Fruit fly (Drosophila melanogaster) whole organism, embryonic: Measurements from ENCODE around the gene Sptr.

Experiments used
- CG10267 ChIP-seq: fragments of 200-800 bp; sonication (Bioruptor generic); optimal IDR thresholded peaks from 2 replicates; lab custom pipeline; 2018; ENCODE audit warnings: missing biosample characterization, mild to moderate bottlenecking, missing genetic modification characterization, moderate library complexity
- CG10462 ChIP-seq: fragments of 200-800 bp; sonication (Bioruptor generic); optimal IDR thresholded peaks from 2 replicates; lab custom pipeline; 2016; ENCODE audit warnings: missing biosample characterization, missing genetic modification characterization
- CG10543 ChIP-seq: fragments of 200-800 bp; sonication (Bioruptor generic); optimal IDR thresholded peaks from 3 replicates; lab custom pipeline; 2017; ENCODE audit warnings: missing biosample characterization, mild to moderate bottlenecking, missing genetic modification characterization, moderate library complexity
- CG12299 ChIP-seq: fragments of 200-800 bp; sonication (Bioruptor generic); optimal IDR thresholded peaks from 2 replicates; lab custom pipeline; 2018; ENCODE audit warnings: missing biosample characterization, mild to moderate bottlenecking, missing genetic modification characterization
- CG15073 ChIP-seq: fragments of 200-800 bp; sonication (Bioruptor generic); optimal IDR thresholded peaks from 2 replicates; lab custom pipeline; 2016; ENCODE audit warnings: missing biosample characterization, missing genetic modification characterization
- CG15269 ChIP-seq: fragments of 200-800 bp; sonication (Bioruptor generic); optimal IDR thresholded peaks from 2 replicates; lab custom pipeline; 2018; ENCODE audit warnings: missing biosample characterization, mild to moderate bottlenecking, missing genetic modification characterization, moderate library complexity
- CG18619 ChIP-seq: fragments of 200-800 bp; sonication (Bioruptor generic); optimal IDR thresholded peaks from 3 replicates; lab custom pipeline; 2017; ENCODE audit warnings: missing biosample characterization, mild to moderate bottlenecking, missing genetic modification characterization
- CG2120 ChIP-seq: fragments of 200-800 bp; sonication (Bioruptor generic); optimal IDR thresholded peaks from 3 replicates; lab custom pipeline; 2016; ENCODE audit warnings: missing biosample characterization, missing genetic modification characterization
- CG2875 ChIP-seq: fragments of 200-800 bp; sonication (Bioruptor generic); optimal IDR thresholded peaks from 2 replicates; lab custom pipeline; 2017; ENCODE audit warnings: missing biosample characterization, mild to moderate bottlenecking, missing genetic modification characterization, missing genetic modification reagents
- CG34224 ChIP-seq: fragments of 200-800 bp; sonication (Bioruptor generic); IDR thresholded peaks from 3 replicates; pipeline ENCODE4 v1.3.6; 2022; ENCODE audit warnings: missing biosample characterization, missing genetic modification characterization; ENCODE audit not compliant: partially characterized antibody
- CG6272 ChIP-seq: fragments of 200-800 bp; sonication (Bioruptor generic); IDR thresholded peaks from 2 replicates; pipeline ENCODE4 v1.3.6; 2022; ENCODE audit warnings: missing biosample characterization, missing genetic modification characterization
- CG7271 ChIP-seq: fragments of 200-800 bp; sonication (Bioruptor generic); optimal IDR thresholded peaks from 2 replicates; lab custom pipeline; 2018; ENCODE audit warnings: missing biosample characterization, mild to moderate bottlenecking, missing genetic modification characterization, moderate library complexity
- CG7839 ChIP-seq: fragments of 200-800 bp; sonication (Bioruptor generic); optimal IDR thresholded peaks from 3 replicates; lab custom pipeline; 2018; ENCODE audit warnings: missing biosample characterization, mild to moderate bottlenecking, missing genetic modification characterization, moderate library complexity
- CG9437 ChIP-seq: fragments of 200-800 bp; sonication (Bioruptor generic); optimal IDR thresholded peaks from 2 replicates; lab custom pipeline; 2018; ENCODE audit warnings: missing biosample characterization, mild to moderate bottlenecking, missing genetic modification characterization
- CTCF ChIP-seq: fragments of 200-800 bp; sonication (Bioruptor generic); optimal IDR thresholded peaks from 2 replicates; lab custom pipeline; 2017; ENCODE audit warnings: missing biosample characterization, mild to moderate bottlenecking, missing genetic modification characterization, moderate library complexity
- CoRest ChIP-seq: fragments of 200-800 bp; sonication (Bioruptor generic); optimal IDR thresholded peaks from 3 replicates; lab custom pipeline; 2018; ENCODE audit warnings: missing biosample characterization, mild to moderate bottlenecking, missing genetic modification characterization, moderate library complexity
- CrebB ChIP-seq: fragments of 200-800 bp; sonication (Bioruptor generic); optimal IDR thresholded peaks from 3 replicates; lab custom pipeline; 2018; ENCODE audit warnings: missing biosample characterization, mild to moderate bottlenecking, missing genetic modification characterization
- D19A ChIP-seq: fragments of 200-800 bp; optimal IDR thresholded peaks from 3 replicates; lab custom pipeline; 2019; ENCODE audit warnings: missing biosample characterization, mild to moderate bottlenecking, missing genetic modification characterization, moderate library complexity
- Dad ChIP-seq: fragments of 200-800 bp; sonication (Bioruptor generic); optimal IDR thresholded peaks from 3 replicates; lab custom pipeline; 2016; ENCODE audit warnings: missing biosample characterization, missing genetic modification characterization
- Dip2 ChIP-seq: fragments of 200-800 bp; sonication (Bioruptor generic); IDR thresholded peaks from 2 replicates; pipeline ENCODE4 v1.3.6; 2022; ENCODE audit warnings: missing biosample characterization, missing genetic modification characterization
- Fer3 ChIP-seq: fragments of 200-800 bp; sonication (Bioruptor generic); optimal IDR thresholded peaks from 2 replicates; lab custom pipeline; 2018; ENCODE audit warnings: missing biosample characterization, mild to moderate bottlenecking, missing genetic modification characterization, moderate library complexity
- Gsc ChIP-seq: fragments of 200-800 bp; sonication (Bioruptor generic); IDR thresholded peaks from 2 replicates; pipeline ENCODE4 v1.3.6; 2022; ENCODE audit warnings: missing biosample characterization, missing genetic modification characterization
- H15 ChIP-seq: fragments of 200-800 bp; sonication (Bioruptor generic); IDR thresholded peaks from 3 replicates; pipeline ENCODE4 v1.3.6; 2022; ENCODE audit warnings: missing biosample characterization, missing genetic modification characterization
- HmgZ ChIP-seq: fragments of 200-800 bp; sonication (Bioruptor generic); optimal IDR thresholded peaks from 2 replicates; lab custom pipeline; 2018; ENCODE audit warnings: missing biosample characterization, mild to moderate bottlenecking, missing genetic modification characterization
- Hmx ChIP-seq: fragments of 200-800 bp; sonication (Bioruptor generic); optimal IDR thresholded peaks from 2 replicates; lab custom pipeline; 2016; ENCODE audit warnings: missing biosample characterization, missing genetic modification characterization
- MBD-R2 ChIP-seq: fragments of 200-800 bp; sonication (Bioruptor generic); IDR thresholded peaks from 2 replicates; pipeline ENCODE4 v1.3.6; 2022; ENCODE audit warnings: missing biosample characterization, missing genetic modification characterization
- Mad ChIP-seq: fragments of 200-800 bp; sonication (Bioruptor generic); optimal IDR thresholded peaks from 2 replicates; lab custom pipeline; 2016; ENCODE audit warnings: missing biosample characterization, missing genetic modification characterization
- Max ChIP-seq: fragments of 200-800 bp; sonication (Bioruptor generic); optimal IDR thresholded peaks from 2 replicates; lab custom pipeline; 2016; ENCODE audit warnings: missing biosample characterization, mild to moderate bottlenecking, missing genetic modification characterization
- NC2β ChIP-seq: fragments of 200-800 bp; sonication (Bioruptor generic); optimal IDR thresholded peaks from 2 replicates; lab custom pipeline; 2016; ENCODE audit warnings: missing biosample characterization, missing genetic modification characterization
- Neu2 ChIP-seq: fragments of 200-800 bp; sonication (Bioruptor generic); optimal IDR thresholded peaks from 3 replicates; lab custom pipeline; 2016; ENCODE audit warnings: missing biosample characterization, missing genetic modification characterization, borderline replicate concordance
- NfI ChIP-seq: fragments of 200-800 bp; sonication (Bioruptor generic); optimal IDR thresholded peaks from 3 replicates; lab custom pipeline; 2018; ENCODE audit warnings: missing biosample characterization, mild to moderate bottlenecking, missing genetic modification characterization, moderate library complexity
- Optix ChIP-seq: fragments of 200-800 bp; sonication (Bioruptor generic); IDR thresholded peaks from 3 replicates; pipeline ENCODE4 v1.3.6; 2022; ENCODE audit warnings: missing biosample characterization, missing genetic modification characterization
- PHDP ChIP-seq: fragments of 200-800 bp; sonication (Bioruptor generic); optimal IDR thresholded peaks from 3 replicates; lab custom pipeline; 2018; ENCODE audit warnings: missing biosample characterization, mild to moderate bottlenecking, missing genetic modification characterization, moderate library complexity
- Vsx1 ChIP-seq: fragments of 200-800 bp; sonication (Bioruptor generic); optimal IDR thresholded peaks from 2 replicates; lab custom pipeline; 2017; ENCODE audit warnings: missing biosample characterization, mild to moderate bottlenecking, missing genetic modification characterization, missing genetic modification reagents
- abd-A ChIP-seq: fragments of 200-800 bp; sonication (Bioruptor generic); optimal IDR thresholded peaks from 3 replicates; lab custom pipeline; 2019; ENCODE audit warnings: missing biosample characterization, mild to moderate bottlenecking, missing genetic modification characterization, moderate library complexity
- bbx ChIP-seq: fragments of 200-800 bp; sonication (Bioruptor generic); IDR thresholded peaks from 2 replicates; pipeline ENCODE4 v1.3.6; 2022; ENCODE audit warnings: missing biosample characterization, missing genetic modification characterization; ENCODE audit not compliant: partially characterized antibody
- chm ChIP-seq: fragments of 200-800 bp; sonication (Bioruptor generic); IDR thresholded peaks from 2 replicates; pipeline ENCODE4 v1.3.6; 2022; ENCODE audit warnings: missing biosample characterization, missing genetic modification characterization
- ci ChIP-seq: fragments of 200-800 bp; sonication (Bioruptor generic); IDR thresholded peaks from 3 replicates; pipeline ENCODE4 v1.3.6; 2022; ENCODE audit warnings: missing biosample characterization, missing genetic modification characterization
- dati ChIP-seq: fragments of 200-800 bp; sonication (Bioruptor generic); IDR thresholded peaks from 2 replicates; pipeline ENCODE4 v1.3.6; 2022; ENCODE audit warnings: missing biosample characterization, missing genetic modification characterization
- gce ChIP-seq: fragments of 200-800 bp; sonication (Bioruptor generic); IDR thresholded peaks from 3 replicates; pipeline ENCODE4 v1.3.6; 2022; ENCODE audit warnings: missing biosample characterization, missing genetic modification characterization
- gem ChIP-seq: fragments of 200-800 bp; sonication (Bioruptor generic); optimal IDR thresholded peaks from 2 replicates; lab custom pipeline; 2019; ENCODE audit warnings: missing biosample characterization, mild to moderate bottlenecking, missing genetic modification characterization, moderate library complexity
- hbn ChIP-seq: fragments of 200-800 bp; sonication (Bioruptor generic); IDR thresholded peaks from 2 replicates; pipeline ENCODE4 v1.3.6; 2022; ENCODE audit warnings: missing biosample characterization, missing genetic modification characterization; ENCODE audit not compliant: partially characterized antibody
- insv ChIP-seq, 2 experiments: fragments of 200-800 bp; sonication (Bioruptor generic); optimal IDR thresholded peaks; 3 replicates each; lab custom pipeline; 2016 to 2018; ENCODE audit warnings: missing biosample characterization in 2 of 2, missing genetic modification characterization in 2 of 2
- phol ChIP-seq: fragments of 200-800 bp; sonication (Bioruptor generic); optimal IDR thresholded peaks from 3 replicates; lab custom pipeline; 2018; ENCODE audit warnings: missing biosample characterization, mild to moderate bottlenecking, missing genetic modification characterization, moderate library complexity
- psq ChIP-seq: fragments of 200-800 bp; sonication (Bioruptor generic); optimal IDR thresholded peaks from 2 replicates; lab custom pipeline; 2017; ENCODE audit warnings: missing biosample characterization, missing genetic modification characterization
- run ChIP-seq: fragments of 200-800 bp; sonication (Bioruptor generic); optimal IDR thresholded peaks from 3 replicates; lab custom pipeline; 2018; ENCODE audit warnings: missing biosample characterization, mild to moderate bottlenecking, missing genetic modification characterization
- stc ChIP-seq: fragments of 200-800 bp; sonication (Bioruptor generic); IDR thresholded peaks from 2 replicates; pipeline ENCODE4 v1.3.6; 2022; ENCODE audit warnings: missing biosample characterization, missing genetic modification characterization
- tin ChIP-seq: fragments of 200-800 bp; sonication (Bioruptor generic); optimal IDR thresholded peaks from 3 replicates; lab custom pipeline; 2016; ENCODE audit warnings: missing biosample characterization, missing genetic modification characterization
- vvl ChIP-seq: fragments of 200-800 bp; sonication (Bioruptor generic); IDR thresholded peaks from 2 replicates; pipeline ENCODE4 v1.3.6; 2022; ENCODE audit warnings: missing biosample characterization, missing genetic modification characterization
- z ChIP-seq: fragments of 200-800 bp; sonication (Bioruptor generic); IDR thresholded peaks from 3 replicates; pipeline ENCODE4 v1.3.6; 2022; ENCODE audit warnings: missing biosample characterization, missing genetic modification characterization
- zf30C ChIP-seq: fragments of 200-800 bp; sonication (Bioruptor generic); optimal IDR thresholded peaks from 3 replicates; lab custom pipeline; 2018; ENCODE audit warnings: missing biosample characterization, mild to moderate bottlenecking, missing genetic modification characterization

The Sptr gene

DNA sequence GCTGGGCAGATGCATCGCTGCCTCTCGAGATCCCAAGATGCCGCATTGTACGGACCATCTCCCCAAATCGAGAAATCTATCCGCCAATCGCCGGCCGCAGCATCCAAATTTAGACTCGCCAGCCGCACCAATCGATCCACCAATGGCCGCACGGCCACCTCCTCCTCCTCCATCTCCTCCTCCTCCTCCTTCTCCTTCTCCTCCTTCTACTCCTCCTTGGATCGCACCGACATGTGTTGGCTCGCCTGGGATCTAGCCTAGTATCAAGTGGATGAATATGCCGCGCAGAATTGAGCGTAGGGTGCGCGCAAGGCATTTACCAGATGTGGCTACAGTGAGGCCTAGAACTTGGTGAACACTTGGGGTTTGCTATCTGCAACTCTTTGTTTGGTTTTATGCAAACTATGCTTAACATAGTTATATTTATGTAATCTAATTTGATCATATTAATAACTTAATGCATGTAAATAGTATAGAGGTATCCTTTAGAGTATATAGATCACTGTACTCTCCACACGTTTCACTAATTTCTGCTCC, 9.2 kb downstream of the Sptr start, which contains the start of gene org-1 (continued):
- TF ChIP-seq ci (GFP tag; lab: Robert Waterston, UW) (peak; percentile 98), CG6272 (GFP tag; lab: Robert Waterston, UW) (peak; percentile 97), run (tag; lab: Kevin White, UChicago) (peak; percentile 83), NC2β (GFP tag; lab: Kevin White, UChicago) (peak; percentile 84), HmgZ (tag; lab: Kevin White, UChicago) (peak; percentile 94), psq (peak; percentile 72), gem (peak; percentile 97), insv (GFP tag; optimal IDR thresholded peaks at IDR 0.05; lab: Kevin White, UChicago) (peak in 1 of 2 experiments; percentile 50), Optix (GFP tag; lab: Robert Waterston, UW) (peak; percentile 96), Dad (peak; percentile 78), z (GFP tag; lab: Robert Waterston, UW) (peak; percentile 82), Dip2 (GFP tag; lab: Robert Waterston, UW) (peak; percentile 63), CG10543 (GFP tag; lab: Kevin White, UChicago) (peak; percentile 88), CG2875 (GFP tag; lab: Kevin White, UChicago) (peak; percentile 92), CG18619 (GFP tag; lab: Kevin White, UChicago) (peak; percentile 88), CrebB (tag; lab: Kevin White, UChicago) (peak; percentile 90), D19A (tag; lab: Kevin White, UChicago) (peak; percentile 92), Vsx1 (GFP tag; lab: Kevin White, UChicago) (peak; percentile 83), CG10462 (GFP tag; lab: Kevin White, UChicago) (peak; percentile 91), CG10267 (tag; lab: Kevin White, UChicago) (peak; percentile 90), gce (peak; percentile 97), CG34224 (no peak), zf30C (GFP tag; lab: Kevin White, UChicago) (no peak), CG7839 (tag; lab: Kevin White, UChicago) (peak; percentile 96), tin (GFP tag; lab: Kevin White, UChicago) (peak; percentile 95), CG7271 (tag; lab: Kevin White, UChicago) (peak; percentile 79), H15 (GFP tag; lab: Robert Waterston, UW) (peak; percentile 97), CoRest (tag; lab: Kevin White, UChicago) (peak; percentile 97), abd-A (tag; lab: Kevin White, UChicago) (no peak), Mad (GFP tag; lab: Kevin White, UChicago) (peak; percentile 79), phol (tag; lab: Kevin White, UChicago) (peak; percentile 96), CG9437 (GFP tag; lab: Kevin White, UChicago) (peak; percentile 79), bbx (GFP tag; lab: Robert Waterston, UW) (no peak), vvl (GFP tag; lab: Robert Waterston, UW) (peak; percentile 99), stc (GFP tag; lab: Robert Waterston, UW) (peak; percentile 96), Max (peak; percentile 80), CG12299 (peak; percentile 88), Fer3 (tag; lab: Kevin White, UChicago) (peak; percentile 93), PHDP (tag; lab: Kevin White, UChicago) (peak; percentile 94), CTCF (GFP tag; lab: Kevin White, UChicago) (peak; percentile 58), Neu2 (GFP tag; lab: Kevin White, UChicago) (no peak), hbn (no peak), chm (GFP tag; lab: Robert Waterston, UW) (peak; percentile 99), NfI (peak; percentile 94), dati (peak; percentile 97), Hmx (peak; percentile 51), Gsc (GFP tag; lab: Robert Waterston, UW) (peak; percentile 97), CG15073 (peak; percentile 76), CG15269 (tag; lab: Kevin White, UChicago) (peak; percentile 95), MBD-R2 (GFP tag; lab: Robert Waterston, UW) (peak; percentile 89), CG2120 (GFP tag; lab: Kevin White, UChicago) (peak; percentile 86)
